Worm (Caenorhabditis elegans) whole organism, L4/young adult: ENCODE results near the gene T04G9.7.

ENCODE experiments used
- dao-5 ChIP-seq: sonication (generic microtip); optimal IDR thresholded peaks from 2 replicates; lab custom pipeline; 2016; ENCODE audit warnings: missing genotype, missing genetic modification characterization, moderate library complexity, missing compliant biosample characterization
- him-1 ChIP-seq: sonication (generic microtip); optimal IDR thresholded peaks from 2 replicates; lab custom pipeline; 2016; ENCODE audit warnings: missing genotype, missing genetic modification reagents, missing genetic modification characterization, missing compliant biosample characterization

ce11 chrX:779259-779658, 8.6 kb downstream of the T04G9.7 start:
- TF ChIP-seq him-1 (tag; lab: Kevin White, UChicago) (no peak), dao-5 (no peak)
